Fruit fly (Drosophila melanogaster) whole organism, embryonic: ENCODE measurements around the gene b6.

ENCODE experiments used
- Bgb ChIP-seq: fragments of 200-800 bp; sonication (Bioruptor generic); IDR thresholded peaks from 2 replicates; pipeline ENCODE4 v1.3.6; 2022; ENCODE audit warnings: missing biosample characterization, missing genetic modification characterization; ENCODE audit not compliant: partially characterized antibody
- CG11504 ChIP-seq: fragments of 200-800 bp; sonication (Bioruptor generic); optimal IDR thresholded peaks from 3 replicates; lab custom pipeline; 2019; ENCODE audit warnings: missing biosample characterization, mild to moderate bottlenecking, missing genetic modification characterization, moderate library complexity
- CG11695 ChIP-seq: fragments of 200-800 bp; sonication (Bioruptor generic); IDR thresholded peaks from 3 replicates; pipeline ENCODE4 v1.3.6; 2022; ENCODE audit warnings: missing biosample characterization, missing genetic modification characterization
- CG11696 ChIP-seq: fragments of 200-800 bp; sonication (Bioruptor generic); IDR thresholded peaks from 2 replicates; pipeline ENCODE4 v1.3.6; 2022; ENCODE audit warnings: missing biosample characterization, missing genetic modification characterization
- CG12299 ChIP-seq: fragments of 200-800 bp; sonication (Bioruptor generic); optimal IDR thresholded peaks from 2 replicates; lab custom pipeline; 2018; ENCODE audit warnings: missing biosample characterization, mild to moderate bottlenecking, missing genetic modification characterization
- CG13287 ChIP-seq: fragments of 200-800 bp; sonication (Bioruptor generic); IDR thresholded peaks from 2 replicates; pipeline ENCODE4 v1.3.6; 2022; ENCODE audit warnings: missing biosample characterization, missing genetic modification characterization; ENCODE audit not compliant: partially characterized antibody
- CG16815 ChIP-seq: fragments of 200-800 bp; sonication (Bioruptor generic); optimal IDR thresholded peaks from 3 replicates; lab custom pipeline; 2017; ENCODE audit warnings: missing biosample characterization, mild to moderate bottlenecking, missing genetic modification characterization
- CG17359 ChIP-seq: fragments of 200-800 bp; sonication (Bioruptor generic); optimal IDR thresholded peaks from 3 replicates; lab custom pipeline; 2018; ENCODE audit warnings: missing biosample characterization, mild to moderate bottlenecking, missing genetic modification characterization, moderate library complexity
- CG18476 ChIP-seq: fragments of 200-800 bp; sonication (Bioruptor generic); optimal IDR thresholded peaks from 2 replicates; lab custom pipeline; 2016; ENCODE audit warnings: missing biosample characterization, mild to moderate bottlenecking, missing genetic modification characterization
- CG18599 ChIP-seq: fragments of 200-800 bp; sonication (Bioruptor generic); optimal IDR thresholded peaks from 3 replicates; lab custom pipeline; 2017; ENCODE audit warnings: missing biosample characterization, missing genetic modification characterization, mild to moderate bottlenecking, moderate library complexity, missing genetic modification reagents
- CG2202 ChIP-seq: fragments of 200-800 bp; sonication (Bioruptor generic); optimal IDR thresholded peaks from 2 replicates; lab custom pipeline; 2018; ENCODE audit warnings: missing biosample characterization, mild to moderate bottlenecking, missing genetic modification characterization
- CG2678 ChIP-seq: fragments of 200-800 bp; sonication (Bioruptor generic); optimal IDR thresholded peaks from 3 replicates; lab custom pipeline; 2019; ENCODE audit warnings: missing biosample characterization, mild to moderate bottlenecking, missing genetic modification characterization, moderate library complexity
- CG7556 ChIP-seq: fragments of 200-800 bp; sonication (Bioruptor generic); optimal IDR thresholded peaks from 2 replicates; lab custom pipeline; 2017; ENCODE audit warnings: missing biosample characterization, mild to moderate bottlenecking, missing genetic modification characterization
- CG7987 ChIP-seq: fragments of 200-800 bp; sonication (Bioruptor generic); optimal IDR thresholded peaks from 2 replicates; lab custom pipeline; 2018; ENCODE audit warnings: missing biosample characterization, mild to moderate bottlenecking, missing genetic modification characterization, moderate library complexity
- CG9727 ChIP-seq: fragments of 200-800 bp; sonication (Bioruptor generic); optimal IDR thresholded peaks from 3 replicates; lab custom pipeline; 2017; ENCODE audit warnings: missing biosample characterization, mild to moderate bottlenecking, missing genetic modification characterization
- Dbx ChIP-seq: fragments of 200-800 bp; sonication (Bioruptor generic); IDR thresholded peaks from 3 replicates; pipeline ENCODE4 v1.3.6; 2022; ENCODE audit warnings: missing biosample characterization, missing genetic modification characterization
- Gsc ChIP-seq: fragments of 200-800 bp; sonication (Bioruptor generic); IDR thresholded peaks from 2 replicates; pipeline ENCODE4 v1.3.6; 2022; ENCODE audit warnings: missing biosample characterization, missing genetic modification characterization
- Hmr ChIP-seq: fragments of 200-800 bp; sonication (Bioruptor generic); optimal IDR thresholded peaks from 3 replicates; lab custom pipeline; 2017; ENCODE audit warnings: mild to moderate bottlenecking, missing biosample characterization, missing genetic modification reagents, missing genetic modification characterization
- Hr51 ChIP-seq, 2 experiments: fragments of 200-800 bp; sonication (Bioruptor generic); optimal IDR thresholded peaks; 2 replicates in 1 of 2; 3 replicates in 1 of 2; lab custom pipeline; 2016 to 2018; ENCODE audit warnings: missing biosample characterization in 2 of 2, missing genetic modification characterization in 2 of 2, mild to moderate bottlenecking in 1 of 2, moderate library complexity in 1 of 2
- Meics ChIP-seq: fragments of 200-800 bp; sonication (Bioruptor generic); optimal IDR thresholded peaks from 2 replicates; lab custom pipeline; 2017; ENCODE audit warnings: missing biosample characterization, mild to moderate bottlenecking, missing genetic modification characterization
- Sry-β ChIP-seq: fragments of 200-800 bp; sonication (Bioruptor generic); optimal IDR thresholded peaks from 2 replicates; lab custom pipeline; 2018; ENCODE audit warnings: missing biosample characterization, mild to moderate bottlenecking, missing genetic modification characterization, moderate library complexity
- Ssrp ChIP-seq: fragments of 200-800 bp; sonication (Bioruptor generic); optimal IDR thresholded peaks from 2 replicates; lab custom pipeline; 2018; ENCODE audit warnings: missing biosample characterization, mild to moderate bottlenecking, missing genetic modification characterization, moderate library complexity
- cg ChIP-seq: fragments of 200-800 bp; sonication (Bioruptor generic); optimal IDR thresholded peaks from 3 replicates; lab custom pipeline; 2019; ENCODE audit warnings: missing biosample characterization, mild to moderate bottlenecking, missing genetic modification characterization, moderate library complexity
- cwo ChIP-seq: fragments of 200-800 bp; sonication (Bioruptor generic); optimal IDR thresholded peaks from 3 replicates; lab custom pipeline; 2017; ENCODE audit warnings: missing biosample characterization, missing genetic modification characterization, mild to moderate bottlenecking, moderate library complexity, missing genetic modification reagents
- dmrt99B ChIP-seq: fragments of 200-800 bp; sonication (Bioruptor generic); optimal IDR thresholded peaks from 2 replicates; lab custom pipeline; 2018; ENCODE audit warnings: missing biosample characterization, mild to moderate bottlenecking, missing genetic modification characterization, moderate library complexity
- en ChIP-seq: fragments of 200-800 bp; sonication (Bioruptor generic); optimal IDR thresholded peaks from 2 replicates; lab custom pipeline; 2016; ENCODE audit warnings: missing biosample characterization, missing genetic modification characterization
- ftz-f1 ChIP-seq: fragments of 200-800 bp; sonication (Bioruptor generic); optimal IDR thresholded peaks from 2 replicates; lab custom pipeline; 2016; ENCODE audit warnings: missing biosample characterization, missing genetic modification characterization
- lab ChIP-seq: fragments of 200-800 bp; sonication (Bioruptor generic); optimal IDR thresholded peaks from 3 replicates; lab custom pipeline; 2017; ENCODE audit warnings: missing biosample characterization, missing genetic modification characterization, mild to moderate bottlenecking, moderate library complexity, missing genetic modification reagents
- lola ChIP-seq, 3 experiments: fragments of >200 bp in 2 of 3; fragments of 200-800 bp in 1 of 3; sonication (Bioruptor generic) in 1 of 3; optimal IDR thresholded peaks; 2 replicates each; lab custom pipeline; 2017 to 2019; ENCODE audit warnings: missing biosample characterization in 3 of 3, missing genetic modification characterization in 3 of 3, mild to moderate bottlenecking in 1 of 3, moderate library complexity in 1 of 3
- nau ChIP-seq: fragments of 200-800 bp; sonication (Bioruptor generic); optimal IDR thresholded peaks from 3 replicates; lab custom pipeline; 2017; ENCODE audit warnings: missing biosample characterization, mild to moderate bottlenecking, missing genetic modification characterization, missing genetic modification reagents
- phol ChIP-seq: fragments of 200-800 bp; sonication (Bioruptor generic); optimal IDR thresholded peaks from 3 replicates; lab custom pipeline; 2018; ENCODE audit warnings: missing biosample characterization, mild to moderate bottlenecking, missing genetic modification characterization, moderate library complexity
- pita ChIP-seq: fragments of 200-800 bp; sonication (Bioruptor generic); optimal IDR thresholded peaks from 2 replicates; lab custom pipeline; 2017; ENCODE audit warnings: missing biosample characterization, mild to moderate bottlenecking, missing genetic modification characterization
- prd ChIP-seq, 3 experiments: fragments of >200 bp in 2 of 3; fragments of 200-800 bp in 1 of 3; sonication (Bioruptor generic) in 1 of 3; optimal IDR thresholded peaks in 2 of 3; IDR thresholded peaks in 1 of 3; 2 replicates in 2 of 3; 3 replicates in 1 of 3; pipeline versions ENCODE4 v1.3.6 to Lab custom; 2017 to 2022; ENCODE audit warnings: missing biosample characterization in 1 of 3, missing genetic modification characterization in 1 of 3
- row ChIP-seq: fragments of 200-800 bp; sonication (Bioruptor generic); IDR thresholded peaks from 3 replicates; pipeline ENCODE4 v1.3.6; 2022; ENCODE audit warnings: missing biosample characterization, missing genetic modification characterization
- sens ChIP-seq: fragments of 200-800 bp; sonication (Bioruptor generic); peaks from one replicate; lab custom pipeline; 2016; ENCODE audit warnings: missing biosample characterization, missing genetic modification characterization
- trh ChIP-seq: fragments of 200-800 bp; sonication (Bioruptor generic); optimal IDR thresholded peaks from 2 replicates; lab custom pipeline; 2016; ENCODE audit warnings: missing biosample characterization, missing genetic modification characterization

The b6 gene

dm6 chrX:1695529-1696410, 9.3 kb downstream of the b6 start, which contains the start of gene a6 (continued):
- TF ChIP-seq CG13287 (GFP tag; lab: Robert Waterston, UW) (peak; percentile 93), CG7987 (GFP tag; lab: Kevin White, UChicago) (peak; percentile 8), CG17359 (tag; lab: Kevin White, UChicago) (no peak), Bgb (GFP tag; lab: Robert Waterston, UW) (peak; percentile 93)

dm6 chrX:1705929-1706328, 19.5 kb downstream of the b6 start:
- TF ChIP-seq CG11504 (peak; percentile 33), CG2678 (tag; lab: Kevin White, UChicago) (peak; percentile 44), row (GFP tag; lab: Robert Waterston, UW) (peak; percentile 51), cwo (GFP tag; lab: Kevin White, UChicago) (peak; percentile 8), CG18476 (GFP tag; lab: Kevin White, UChicago) (no peak), prd (optimal IDR thresholded peaks at IDR 0.05; lab: Kevin White, UChicago) (no peak), prd (GFP tag; IDR thresholded peaks at IDR 0.05; lab: Robert Waterston, UW) (no peak), ftz-f1 (GFP tag; lab: Kevin White, UChicago) (no peak), lola (GFP tag; optimal IDR thresholded peaks at IDR 0.05; lab: Kevin White, UChicago) (no peak), lab (GFP tag; lab: Kevin White, UChicago) (peak; percentile 6), Hmr (peak; percentile 3), cg (GFP tag; lab: Kevin White, UChicago) (peak; percentile 15), CG11695 (GFP tag; lab: Robert Waterston, UW) (0 out of 3 replicates have a peak, but pooled peaks have one; percentile 33), phol (tag; lab: Kevin White, UChicago) (no peak), CG11696 (GFP tag; lab: Robert Waterston, UW) (0 out of 2 replicates have a peak, but pooled peaks have one; percentile 40), sens (GFP tag; lab: Kevin White, UChicago) (peak; percentile 53), dmrt99B (tag; lab: Kevin White, UChicago) (peak; percentile 6), Meics (GFP tag; lab: Kevin White, UChicago) (peak; percentile 21), CG9727 (GFP tag; lab: Kevin White, UChicago) (peak; percentile 5), CG18599 (peak; percentile 73), CG2202 (tag; lab: Kevin White, UChicago) (no peak), CG16815 (GFP tag; lab: Kevin White, UChicago) (no peak), Hr51 (GFP tag; optimal IDR thresholded peaks at IDR 0.05; lab: Kevin White, UChicago) (peak in 1 of 2 experiments; percentile 16), CG7556 (GFP tag; lab: Kevin White, UChicago) (peak; percentile 23)

- TF ChIP-seq Sry-β (no peak), en (GFP tag; lab: Kevin White, UChicago) (no peak), CG12299 (tag; lab: Kevin White, UChicago) (no peak), dmrt99B (tag; lab: Kevin White, UChicago) (no peak), pita (GFP tag; lab: Kevin White, UChicago) (no peak), Dbx (GFP tag; lab: Robert Waterston, UW) (no peak), Gsc (GFP tag; lab: Robert Waterston, UW) (no peak), Ssrp (no peak), nau (GFP tag; lab: Kevin White, UChicago) (no peak), trh (no peak)
Observed at dm6 chrX:1710082-1710481, 23.7 kb downstream of the b6 start, which contains the start of gene CG3795. Gene CG3795, minus strand, starts transcription at chrX:1710182.
